Fruit fly (Drosophila melanogaster): Measurements from ENCODE around the gene exex.

DNA sequence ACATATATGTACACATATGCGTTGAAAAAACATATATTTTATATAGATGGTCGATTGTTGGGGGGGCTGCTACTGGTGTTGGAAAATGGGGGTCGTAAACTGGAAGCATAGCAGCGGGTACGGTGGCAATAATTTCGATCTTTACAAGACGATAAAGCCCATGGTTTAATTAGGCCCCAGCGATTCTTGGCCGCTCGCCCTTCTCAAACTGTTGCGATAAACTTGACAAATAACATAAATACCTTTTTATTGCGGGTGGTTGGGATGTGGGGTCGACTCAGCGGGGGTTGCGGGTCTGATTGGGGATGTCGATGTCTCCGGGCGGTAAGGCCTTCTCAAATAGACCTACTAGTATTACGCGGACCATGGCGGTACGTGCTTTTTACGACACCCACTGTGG is 9.3 kb upstream of the exex start:
- TF ChIP-seq Abd-B (GFP tag; optimal IDR thresholded peaks at IDR 0.05) = no peak
- no peak for TF ChIP-seq Sp1 (GFP tag; optimal IDR thresholded peaks at IDR 0.05)
